Fruit fly (Drosophila melanogaster): Measurements from ENCODE around the gene CG9519.
A peak's percentile ranks its signal among the peaks of the same experiment; 100 is the strongest.

CG9519 gene

dm6 chrX:14825922-14826617 is 30.1 kb downstream of the CG9519 start, which contains the start of gene rut:
rut (minus strand) TSS chrX:14826073.
- TF ChIP-seq noc (tag; optimal IDR thresholded peaks at IDR 0.05) = no peak

DNA sequence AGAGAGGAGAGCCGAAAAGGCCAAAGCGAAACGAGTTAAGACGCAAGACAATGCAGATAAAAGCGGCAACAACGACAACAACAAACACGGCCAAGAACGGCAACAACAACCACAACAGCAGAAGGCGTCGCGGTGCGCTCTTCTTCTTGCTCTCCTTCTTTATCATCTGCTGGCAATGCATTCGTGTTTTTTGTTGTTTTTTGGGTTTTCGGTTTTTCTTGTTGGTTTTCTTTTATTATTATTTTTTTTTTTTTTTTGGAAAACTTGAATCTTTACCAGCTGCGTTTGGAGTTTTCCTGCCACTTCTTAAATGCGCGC is 30.7 kb downstream of the CG9519 start:
- no peak for TF ChIP-seq noc (tag; optimal IDR thresholded peaks at IDR 0.05)

- TF ChIP-seq noc (tag; optimal IDR thresholded peaks at IDR 0.05) = no peak
These were observed 31.3 kb downstream of the CG9519 start for dm6 chrX:14824690-14825469.

DNA sequence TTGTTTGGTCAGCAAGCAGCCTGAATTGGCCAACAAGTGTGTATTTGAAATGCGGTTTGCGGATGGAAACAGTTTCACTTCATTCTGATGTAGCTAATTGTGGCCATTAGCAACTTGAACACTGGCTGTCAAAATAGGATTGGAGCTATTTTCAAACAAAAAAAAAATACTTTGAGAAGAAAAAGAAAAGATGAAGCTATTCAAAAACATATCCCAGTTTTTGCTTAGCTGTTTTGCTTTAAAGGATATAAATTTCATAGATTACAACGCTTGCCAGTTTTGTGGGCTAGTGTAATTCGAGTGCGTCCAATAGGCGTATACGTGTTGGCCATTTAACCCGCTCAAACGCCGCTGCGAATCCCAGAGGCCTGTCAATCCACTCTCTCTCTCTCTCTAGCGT is 43.9 kb downstream of the CG9519 start:
- TF ChIP-seq noc (tag; optimal IDR thresholded peaks at IDR 0.05) = no peak

dm6 chrX:14810433-14810832 is 45.7 kb downstream of the CG9519 start:
- TF ChIP-seq noc (tag; optimal IDR thresholded peaks at IDR 0.05) = peak; percentile 66

- TF ChIP-seq noc (tag; optimal IDR thresholded peaks at IDR 0.05) = no peak
These were observed 50.5 kb downstream of the CG9519 start for dm6 chrX:14805646-14806045.
